Fruit fly (Drosophila melanogaster) whole organism, prepupa: Measurements from ENCODE around the gene RnpS1.

Experiments used
- Blimp-1 ChIP-seq: fragments of 200-800 bp; sonication (Bioruptor generic); optimal IDR thresholded peaks from 3 replicates; lab custom pipeline; 2017; ENCODE audit warnings: missing biosample characterization, missing genetic modification characterization, mild to moderate bottlenecking, moderate library complexity, missing genetic modification reagents
- CG10631 ChIP-seq: fragments of 200-800 bp; sonication (Bioruptor generic); optimal IDR thresholded peaks from 2 replicates; lab custom pipeline; 2016; ENCODE audit warnings: missing biosample characterization, missing genetic modification characterization
- CG10669 ChIP-seq: fragments of 200-800 bp; sonication (Bioruptor generic); optimal IDR thresholded peaks from 3 replicates; lab custom pipeline; 2018; ENCODE audit warnings: missing biosample characterization, mild to moderate bottlenecking, missing genetic modification characterization, moderate library complexity
- CG11294 ChIP-seq: fragments of 200-800 bp; sonication (Bioruptor generic); IDR thresholded peaks from 2 replicates; pipeline ENCODE4 v1.3.6; 2022; ENCODE audit warnings: missing biosample characterization, missing genetic modification characterization
- CG11762 ChIP-seq: fragments of 200-800 bp; sonication (Bioruptor generic); optimal IDR thresholded peaks from 3 replicates; lab custom pipeline; 2016; ENCODE audit warnings: missing biosample characterization, missing genetic modification characterization; ENCODE audit not compliant: insufficient read depth
- CG11902 ChIP-seq: fragments of 200-800 bp; sonication (Bioruptor generic); optimal IDR thresholded peaks from 3 replicates; lab custom pipeline; 2016; ENCODE audit warnings: missing biosample characterization, missing genetic modification characterization
- CG15336 ChIP-seq: fragments of 200-800 bp; sonication (Bioruptor generic); IDR thresholded peaks from 2 replicates; pipeline ENCODE4 v1.3.6; 2022; ENCODE audit warnings: missing biosample characterization, missing genetic modification characterization
- CG1621 ChIP-seq: fragments of 200-800 bp; sonication (Bioruptor generic); optimal IDR thresholded peaks from 3 replicates; lab custom pipeline; 2018; ENCODE audit warnings: missing biosample characterization, mild to moderate bottlenecking, missing genetic modification characterization
- CG16779 ChIP-seq: fragments of 200-800 bp; sonication (Bioruptor generic); optimal IDR thresholded peaks from 3 replicates; lab custom pipeline; 2017; ENCODE audit warnings: missing biosample characterization, mild to moderate bottlenecking, missing genetic modification characterization
- CG3032 ChIP-seq: fragments of 200-800 bp; optimal IDR thresholded peaks from 2 replicates; lab custom pipeline; 2019; ENCODE audit warnings: missing biosample characterization, mild to moderate bottlenecking, missing genetic modification characterization, moderate library complexity
- CG32006 ChIP-seq: fragments of 200-800 bp; sonication (Bioruptor generic); optimal IDR thresholded peaks from 3 replicates; lab custom pipeline; 2017; ENCODE audit warnings: missing biosample characterization, mild to moderate bottlenecking, missing genetic modification characterization
- CG34406 ChIP-seq: fragments of 200-800 bp; sonication (Bioruptor generic); optimal IDR thresholded peaks from 3 replicates; lab custom pipeline; 2016; ENCODE audit warnings: missing biosample characterization, missing genetic modification characterization
- CG4318 ChIP-seq: fragments of 200-800 bp; sonication (Bioruptor generic); optimal IDR thresholded peaks from 3 replicates; lab custom pipeline; 2017; ENCODE audit warnings: missing biosample characterization, mild to moderate bottlenecking, missing genetic modification characterization
- CG6276 ChIP-seq: fragments of 200-800 bp; sonication (Bioruptor generic); optimal IDR thresholded peaks from 2 replicates; lab custom pipeline; 2017; ENCODE audit warnings: missing biosample characterization, mild to moderate bottlenecking, missing genetic modification characterization
- CG6792 ChIP-seq: fragments of 200-800 bp; sonication (Bioruptor generic); optimal IDR thresholded peaks from 3 replicates; lab custom pipeline; 2016; ENCODE audit warnings: missing biosample characterization, missing genetic modification characterization
- CG6808 ChIP-seq: fragments of 200-800 bp; sonication (Bioruptor generic); optimal IDR thresholded peaks from 3 replicates; lab custom pipeline; 2017; ENCODE audit warnings: missing biosample characterization, missing genetic modification characterization, mild to moderate bottlenecking, moderate library complexity, missing genetic modification reagents
- CG6854 ChIP-seq: fragments of 200-800 bp; sonication (Bioruptor generic); optimal IDR thresholded peaks from 2 replicates; lab custom pipeline; 2017; ENCODE audit warnings: missing biosample characterization, mild to moderate bottlenecking, missing genetic modification characterization
- CG7368 ChIP-seq: fragments of 200-800 bp; sonication (Bioruptor generic); optimal IDR thresholded peaks from 3 replicates; lab custom pipeline; 2016; ENCODE audit warnings: missing biosample characterization, missing genetic modification characterization
- CG8119 ChIP-seq: fragments of 200-800 bp; sonication (Bioruptor generic); IDR thresholded peaks from 3 replicates; pipeline ENCODE4 v1.3.6; 2022; ENCODE audit warnings: missing biosample characterization, missing genetic modification characterization
- CG8632 ChIP-seq: fragments of 200-800 bp; sonication (Bioruptor generic); optimal IDR thresholded peaks from 3 replicates; lab custom pipeline; 2016; ENCODE audit warnings: missing biosample characterization, missing genetic modification characterization
- CG9139 ChIP-seq: fragments of 200-800 bp; sonication (Bioruptor generic); optimal IDR thresholded peaks from 3 replicates; lab custom pipeline; 2017; ENCODE audit warnings: missing biosample characterization, mild to moderate bottlenecking, missing genetic modification characterization
- Eip75B ChIP-seq: fragments of 200-800 bp; sonication (Bioruptor generic); optimal IDR thresholded peaks from 3 replicates; lab custom pipeline; 2016; ENCODE audit warnings: missing biosample characterization, missing genetic modification characterization
- Eip78C ChIP-seq: fragments of 200-800 bp; sonication (Bioruptor generic); peaks from one replicate; lab custom pipeline; 2016; ENCODE audit warnings: missing biosample characterization, missing genetic modification characterization
- Eip93F ChIP-seq: fragments of 200-800 bp; sonication (Bioruptor generic); optimal IDR thresholded peaks from 2 replicates; lab custom pipeline; 2016; ENCODE audit warnings: missing biosample characterization, mild to moderate bottlenecking, missing genetic modification characterization
- Gug ChIP-seq: fragments of 200-800 bp; sonication (Bioruptor generic); IDR thresholded peaks from 2 replicates; pipeline ENCODE4 v1.3.6; 2022; ENCODE audit warnings: missing biosample characterization, missing genetic modification characterization
- Hr38 ChIP-seq: sonication (Bioruptor generic); optimal IDR thresholded peaks from 2 replicates; lab custom pipeline; 2016; ENCODE audit warnings: missing biosample characterization, missing genetic modification characterization
- Hr39 ChIP-seq: fragments of 200-800 bp; sonication (Bioruptor generic); optimal IDR thresholded peaks from 2 replicates; lab custom pipeline; 2016; ENCODE audit warnings: missing biosample characterization, missing genetic modification characterization
- Hr4 ChIP-seq: fragments of 200-800 bp; sonication (Bioruptor generic); optimal IDR thresholded peaks from 3 replicates; lab custom pipeline; 2016; ENCODE audit warnings: missing biosample characterization, missing genetic modification characterization
- Lpt ChIP-seq: fragments of 200-800 bp; sonication (Bioruptor generic); optimal IDR thresholded peaks from 3 replicates; lab custom pipeline; 2016; ENCODE audit warnings: missing biosample characterization, missing genetic modification characterization
- Met ChIP-seq: fragments of 200-800 bp; sonication (Bioruptor generic); optimal IDR thresholded peaks from 3 replicates; lab custom pipeline; 2016; ENCODE audit warnings: missing biosample characterization, missing genetic modification characterization
- OdsH ChIP-seq: fragments of 200-800 bp; sonication (Bioruptor generic); optimal IDR thresholded peaks from 3 replicates; lab custom pipeline; 2016; ENCODE audit warnings: missing biosample characterization, missing genetic modification characterization
- Smox ChIP-seq: fragments of 200-800 bp; sonication (Bioruptor generic); optimal IDR thresholded peaks from 3 replicates; lab custom pipeline; 2016; ENCODE audit warnings: missing biosample characterization, missing genetic modification characterization
- Sox102F ChIP-seq: fragments of 200-800 bp; sonication (Bioruptor generic); optimal IDR thresholded peaks from 2 replicates; lab custom pipeline; 2016; ENCODE audit warnings: missing biosample characterization, mild to moderate bottlenecking, missing genetic modification characterization
- Sox14 ChIP-seq: fragments of 200-800 bp; sonication (Bioruptor generic); optimal IDR thresholded peaks from 3 replicates; lab custom pipeline; 2016; ENCODE audit warnings: missing biosample characterization, missing genetic modification characterization
- Sox15 ChIP-seq: fragments of 200-800 bp; sonication (Bioruptor generic); optimal IDR thresholded peaks from 3 replicates; lab custom pipeline; 2016; ENCODE audit warnings: missing biosample characterization, missing genetic modification characterization
- achi ChIP-seq: fragments of 200-800 bp; sonication (Bioruptor generic); optimal IDR thresholded peaks from 3 replicates; lab custom pipeline; 2016; ENCODE audit warnings: missing biosample characterization, missing genetic modification characterization
- acj6 ChIP-seq: fragments of 200-800 bp; sonication (Bioruptor generic); optimal IDR thresholded peaks from 3 replicates; lab custom pipeline; 2016; ENCODE audit warnings: missing biosample characterization, missing genetic modification characterization
- cyc ChIP-seq: fragments of 200-800 bp; sonication (Bioruptor generic); optimal IDR thresholded peaks from 3 replicates; lab custom pipeline; 2016; ENCODE audit warnings: missing biosample characterization, missing genetic modification characterization
- dac ChIP-seq: fragments of 200-800 bp; sonication (Bioruptor generic); optimal IDR thresholded peaks from 2 replicates; lab custom pipeline; 2017; ENCODE audit warnings: missing biosample characterization, mild to moderate bottlenecking, missing genetic modification characterization
- dsx ChIP-seq: fragments of 200-800 bp; optimal IDR thresholded peaks from 3 replicates; lab custom pipeline; 2019; ENCODE audit warnings: missing biosample characterization, mild to moderate bottlenecking, missing genetic modification characterization, moderate library complexity; ENCODE audit not compliant: poor library complexity, severe bottlenecking
- eg ChIP-seq: fragments of 200-800 bp; sonication (Bioruptor generic); IDR thresholded peaks from 3 replicates; pipeline ENCODE4 v1.3.6; 2022; ENCODE audit warnings: missing biosample characterization, missing genetic modification characterization
- esn ChIP-seq: fragments of 200-800 bp; sonication (Bioruptor generic); optimal IDR thresholded peaks from 2 replicates; lab custom pipeline; 2016; ENCODE audit warnings: missing biosample characterization, mild to moderate bottlenecking, missing genetic modification characterization, moderate library complexity
- fd85E ChIP-seq: fragments of 200-800 bp; sonication (Bioruptor generic); optimal IDR thresholded peaks from 3 replicates; lab custom pipeline; 2016; ENCODE audit warnings: missing biosample characterization, missing genetic modification characterization
- fkh ChIP-seq: fragments of 200-800 bp; sonication (Bioruptor generic); optimal IDR thresholded peaks from 3 replicates; lab custom pipeline; 2017; ENCODE audit warnings: missing biosample characterization, mild to moderate bottlenecking, missing genetic modification characterization, moderate library complexity
- lz ChIP-seq: fragments of 200-800 bp; sonication (Bioruptor generic); optimal IDR thresholded peaks from 3 replicates; lab custom pipeline; 2016; ENCODE audit warnings: missing biosample characterization, missing genetic modification characterization
- net ChIP-seq: fragments of 200-800 bp; sonication (Bioruptor generic); optimal IDR thresholded peaks from 3 replicates; lab custom pipeline; 2016; ENCODE audit warnings: missing biosample characterization, missing genetic modification characterization
- pdm3 ChIP-seq: fragments of 200-800 bp; sonication (Bioruptor generic); optimal IDR thresholded peaks from 3 replicates; lab custom pipeline; 2016; ENCODE audit warnings: missing biosample characterization, missing genetic modification characterization
- salr ChIP-seq, 2 experiments: fragments of 200-800 bp; sonication (Bioruptor generic); optimal IDR thresholded peaks; 3 replicates each; lab custom pipeline; 2016 to 2018; ENCODE audit warnings: missing biosample characterization in 2 of 2, missing genetic modification characterization in 2 of 2, mild to moderate bottlenecking in 1 of 2
- spab ChIP-seq: fragments of 200-800 bp; sonication (Bioruptor generic); optimal IDR thresholded peaks from 2 replicates; lab custom pipeline; 2017; ENCODE audit warnings: missing biosample characterization, mild to moderate bottlenecking, missing genetic modification characterization, missing genetic modification reagents
- ss ChIP-seq, 2 experiments: fragments of 200-800 bp; sonication (Bioruptor generic); optimal IDR thresholded peaks; 2 replicates in 1 of 2; 3 replicates in 1 of 2; lab custom pipeline; 2017 to 2018; ENCODE audit warnings: mild to moderate bottlenecking in 2 of 2, missing biosample characterization in 2 of 2, missing genetic modification characterization in 2 of 2, moderate library complexity in 1 of 2
- svp ChIP-seq: fragments of 200-800 bp; sonication (Bioruptor generic); peaks from one replicate; lab custom pipeline; 2016; ENCODE audit warnings: missing biosample characterization, missing genetic modification characterization
- vri ChIP-seq: fragments of 200-800 bp; sonication (Bioruptor generic); optimal IDR thresholded peaks from 3 replicates; lab custom pipeline; 2016; ENCODE audit warnings: missing biosample characterization, mild to moderate bottlenecking, missing genetic modification characterization

Gene RnpS1

dm6 chr3R:9598099-9598498 is 46.3 kb downstream of the RnpS1 start:
- TF ChIP-seq spab (GFP tag; lab: Kevin White, UChicago) (peak; percentile 64), CG8632 (GFP tag; lab: Kevin White, UChicago) (peak; percentile 69), Smox (GFP tag; lab: Kevin White, UChicago) (no peak), Hr4 (GFP tag; lab: Kevin White, UChicago) (peak; percentile 98), Eip93F (no peak), CG10669 (GFP tag; lab: Kevin White, UChicago) (peak; percentile 59), achi (GFP tag; lab: Kevin White, UChicago) (peak; percentile 84), CG15336 (GFP tag; lab: Robert Waterston, UW) (peak; percentile 92), esn (peak; percentile 81), ss (GFP tag; optimal IDR thresholded peaks at IDR 0.05; lab: Kevin White, UChicago) (peak in 1 of 2 experiments; percentile 31), fd85E (GFP tag; lab: Kevin White, UChicago) (peak; percentile 32), CG32006 (peak; percentile 96), CG9139 (GFP tag; lab: Kevin White, UChicago) (peak; percentile 14), OdsH (GFP tag; lab: Kevin White, UChicago) (peak; percentile 88), CG4318 (GFP tag; lab: Kevin White, UChicago) (peak; percentile 90), Gug (GFP tag; lab: Robert Waterston, UW) (peak; percentile 78), fkh (GFP tag; lab: Kevin White, UChicago) (no peak), CG34406 (GFP tag; lab: Kevin White, UChicago) (peak; percentile 73), net (GFP tag; lab: Kevin White, UChicago) (peak; percentile 85), CG8119 (GFP tag; lab: Robert Waterston, UW) (peak; percentile 95), CG1621 (tag; lab: Kevin White, UChicago) (peak; percentile 52), acj6 (GFP tag; lab: Kevin White, UChicago) (peak; percentile 87), Sox14 (GFP tag; lab: Kevin White, UChicago) (peak; percentile 82), Hr38 (GFP tag; lab: Kevin White, UChicago) (peak; percentile 39), cyc (peak; percentile 77), CG11762 (peak; percentile 81), eg (peak; percentile 89), dsx (GFP tag; lab: Kevin White, UChicago) (no peak), Hr39 (peak; percentile 83), vri (peak; percentile 54), dac (GFP tag; lab: Kevin White, UChicago) (peak; percentile 93), Eip78C (GFP tag; lab: Kevin White, UChicago) (peak; percentile 6), svp (GFP tag; lab: Kevin White, UChicago) (no peak), CG6792 (peak; percentile 81), CG11902 (GFP tag; lab: Kevin White, UChicago) (peak; percentile 68), Sox15 (GFP tag; lab: Kevin White, UChicago) (peak; percentile 68), CG10631 (GFP tag; lab: Kevin White, UChicago) (peak; percentile 76), pdm3 (peak; percentile 87), lz (GFP tag; lab: Kevin White, UChicago) (peak; percentile 73), CG6854 (GFP tag; lab: Kevin White, UChicago) (peak; percentile 39), Met (peak; percentile 72), Blimp-1 (GFP tag; lab: Kevin White, UChicago) (peak; percentile 17), Eip75B (GFP tag; lab: Kevin White, UChicago) (peak; percentile 83), CG11294 (GFP tag; lab: Robert Waterston, UW) (peak; percentile 64; the same call in 1 of the 2 replicates), Lpt (GFP tag; lab: Kevin White, UChicago) (peak; percentile 92), CG7368 (GFP tag; lab: Kevin White, UChicago) (peak; percentile 75), CG6808 (GFP tag; lab: Kevin White, UChicago) (peak; percentile 54), CG16779 (peak; percentile 41), Sox102F (GFP tag; lab: Kevin White, UChicago) (peak; percentile 73), salr (GFP tag; optimal IDR thresholded peaks at IDR 0.05; lab: Kevin White, UChicago) (peak; percentile 49 to 82), CG6276 (GFP tag; lab: Kevin White, UChicago) (peak; percentile 87), CG3032 (tag; lab: Kevin White, UChicago) (peak; percentile 62)
